Worm (Caenorhabditis elegans) whole organism, young adult: ENCODE data around the gene csn-6.

Experiments used
- B0019.2 ChIP-seq: fragments of 200-800 bp; sonication (Bioruptor generic); conservative IDR thresholded peaks from 2 replicates; pipeline ENCODE4 v1.3.6; 2022; ENCODE audit warnings: missing genetic modification reagents, missing genetic modification characterization, missing compliant biosample characterization
- C17E4.6 ChIP-seq: fragments of 200-800 bp; sonication (Bioruptor generic); IDR thresholded peaks from 2 replicates; pipeline ENCODE4 v1.3.6; 2022; ENCODE audit warnings: missing genetic modification reagents, missing genetic modification characterization, missing compliant biosample characterization
- F22D6.2 ChIP-seq: sonication (generic microtip); optimal IDR thresholded peaks from 2 replicates; lab custom pipeline; 2016; ENCODE audit warnings: mild to moderate bottlenecking, missing genetic modification characterization, missing compliant biosample characterization
- F33H1.4 ChIP-seq: fragments of 200-800 bp; sonication (Bioruptor generic); IDR thresholded peaks from 2 replicates; pipeline ENCODE4 v1.3.6; 2022; ENCODE audit warnings: missing genetic modification reagents, missing genetic modification characterization, missing compliant biosample characterization
- F52B5.7 ChIP-seq: sonication (generic microtip); optimal IDR thresholded peaks from 2 replicates; lab custom pipeline; 2016; ENCODE audit warnings: mild to moderate bottlenecking, missing genetic modification characterization, missing compliant biosample characterization
- F57A8.1 ChIP-seq: fragments of 200-800 bp; sonication (Bioruptor generic); optimal IDR thresholded peaks from 2 replicates; lab custom pipeline; 2018; ENCODE audit warnings: mild to moderate bottlenecking, missing genetic modification characterization, moderate library complexity, missing compliant biosample characterization
- K11D2.4 ChIP-seq: fragments of 200-800 bp; sonication (Bioruptor generic); IDR thresholded peaks from 2 replicates; pipeline ENCODE4 v1.3.6; 2022; ENCODE audit warnings: missing genetic modification reagents, missing genetic modification characterization, missing compliant biosample characterization
- T07F8.4 ChIP-seq: sonication (generic microtip); optimal IDR thresholded peaks from 2 replicates; lab custom pipeline; 2016; ENCODE audit warnings: mild to moderate bottlenecking, missing genetic modification characterization, moderate library complexity, missing compliant biosample characterization
- T26A5.8 ChIP-seq: sonication (generic microtip); optimal IDR thresholded peaks from 2 replicates; lab custom pipeline; 2016; ENCODE audit warnings: missing genetic modification characterization, missing compliant biosample characterization
- Y79H2A.3 ChIP-seq: fragments of 200-800 bp; sonication (Bioruptor generic); conservative IDR thresholded peaks from 2 replicates; pipeline ENCODE4 v1.3.6; 2022; ENCODE audit warnings: missing genetic modification reagents, missing genetic modification characterization, missing compliant biosample characterization
- Y95B8A.8 ChIP-seq: fragments of 200-800 bp; sonication (Bioruptor generic); IDR thresholded peaks from 2 replicates; pipeline ENCODE4 v1.3.6; 2022; ENCODE audit warnings: missing genetic modification reagents, missing genetic modification characterization, missing compliant biosample characterization
- aptf-2 ChIP-seq: fragments of 200-800 bp; sonication (Bioruptor generic); conservative IDR thresholded peaks from 2 replicates; pipeline ENCODE4 v1.3.6; 2022; ENCODE audit warnings: missing genetic modification reagents, missing genetic modification characterization, missing compliant biosample characterization
- atf-7 ChIP-seq: sonication (generic microtip); optimal IDR thresholded peaks from 2 replicates; lab custom pipeline; 2017; ENCODE audit warnings: mild to moderate bottlenecking, missing genetic modification characterization, missing compliant biosample characterization
- athp-1 ChIP-seq: sonication (generic microtip); optimal IDR thresholded peaks from 2 replicates; lab custom pipeline; 2017; ENCODE audit warnings: mild to moderate bottlenecking, missing genetic modification characterization, missing compliant biosample characterization
- attf-6 ChIP-seq: fragments of 200-800 bp; sonication (Bioruptor generic); IDR thresholded peaks from 2 replicates; pipeline ENCODE4 v1.3.6; 2022; ENCODE audit warnings: missing genetic modification reagents, missing genetic modification characterization, missing compliant biosample characterization
- bed-1 ChIP-seq: fragments of 200-800 bp; sonication (Bioruptor generic); IDR thresholded peaks from 2 replicates; pipeline ENCODE4 v1.3.6; 2022; ENCODE audit warnings: missing genetic modification reagents, missing genetic modification characterization, missing compliant biosample characterization
- bed-2 ChIP-seq: fragments of 200-800 bp; sonication (Bioruptor generic); IDR thresholded peaks from 2 replicates; pipeline ENCODE4 v1.3.6; 2022; ENCODE audit warnings: missing genetic modification reagents, missing genetic modification characterization, missing compliant biosample characterization
- cebp-1 ChIP-seq, 2 experiments: fragments of 200-800 bp in 1 of 2; sonication (Bioruptor generic) in 1 of 2; sonication (generic microtip) in 1 of 2; IDR thresholded peaks in 1 of 2; optimal IDR thresholded peaks in 1 of 2; 2 replicates each; pipeline versions ENCODE4 v1.3.6 to Lab custom; 2017 to 2022; ENCODE audit warnings: missing compliant biosample characterization in 2 of 2, missing genetic modification characterization in 2 of 2, mild to moderate bottlenecking in 1 of 2, missing genetic modification reagents in 1 of 2, moderate library complexity in 1 of 2
- ceh-100 ChIP-seq: fragments of 200-800 bp; sonication (Bioruptor generic); IDR thresholded peaks from 2 replicates; pipeline ENCODE4 v1.3.6; 2022; ENCODE audit warnings: missing genetic modification reagents, missing genetic modification characterization, missing compliant biosample characterization
- ceh-40 ChIP-seq: fragments of 200-800 bp; sonication (Bioruptor generic); IDR thresholded peaks from 2 replicates; pipeline ENCODE4 v1.3.6; 2022; ENCODE audit warnings: missing genetic modification characterization, missing compliant biosample characterization
- ceh-58 ChIP-seq: fragments of 200-800 bp; sonication (Bioruptor generic); IDR thresholded peaks from 2 replicates; pipeline ENCODE4 v1.3.6; 2022; ENCODE audit warnings: missing genetic modification characterization, missing compliant biosample characterization
- egl-18 ChIP-seq: fragments of 200-800 bp; sonication (Bioruptor generic); IDR thresholded peaks from 2 replicates; pipeline ENCODE4 v1.3.6; 2022; ENCODE audit warnings: missing genetic modification reagents, missing genetic modification characterization, missing compliant biosample characterization
- egl-44 ChIP-seq: fragments of 200-800 bp; sonication (Bioruptor generic); IDR thresholded peaks from 2 replicates; pipeline ENCODE4 v1.3.6; 2022; ENCODE audit warnings: missing genetic modification reagents, missing genetic modification characterization, missing compliant biosample characterization
- egrh-3 ChIP-seq: fragments of 200-800 bp; sonication (Bioruptor generic); IDR thresholded peaks from 2 replicates; pipeline ENCODE4 v1.3.6; 2022; ENCODE audit warnings: missing genetic modification reagents, missing genetic modification characterization, missing compliant biosample characterization
- ets-4 ChIP-seq: fragments of 200-800 bp; sonication (Bioruptor generic); optimal IDR thresholded peaks from 2 replicates; lab custom pipeline; 2018; ENCODE audit warnings: mild to moderate bottlenecking, missing genetic modification characterization, missing compliant biosample characterization
- gei-17 ChIP-seq: fragments of 200-800 bp; sonication (Bioruptor generic); optimal IDR thresholded peaks from 2 replicates; lab custom pipeline; 2018; ENCODE audit warnings: mild to moderate bottlenecking, missing genetic modification characterization, missing compliant biosample characterization
- him-1 ChIP-seq: sonication (generic microtip); optimal IDR thresholded peaks from 2 replicates; lab custom pipeline; 2016; ENCODE audit warnings: missing genotype, missing genetic modification reagents, missing genetic modification characterization, missing compliant biosample characterization
- hmg-20 ChIP-seq: fragments of 200-800 bp; sonication (Bioruptor generic); IDR thresholded peaks from 2 replicates; pipeline ENCODE4 v1.3.6; 2022; ENCODE audit warnings: missing genetic modification reagents, missing genetic modification characterization, missing compliant biosample characterization
- hrde-1 ChIP-seq: sonication (generic microtip); optimal IDR thresholded peaks from 2 replicates; lab custom pipeline; 2016; ENCODE audit warnings: missing genetic modification characterization, mild to moderate bottlenecking, missing compliant biosample characterization, moderate library complexity, missing genotype, missing genetic modification reagents, borderline replicate concordance
- let-526 ChIP-seq: fragments of 200-800 bp; sonication (Bioruptor generic); IDR thresholded peaks from 2 replicates; pipeline ENCODE4 v1.3.6; 2022; ENCODE audit warnings: missing genetic modification reagents, missing genetic modification characterization, missing compliant biosample characterization
- lin-35 ChIP-seq, 3 experiments: fragments of 150-350 bp in 2 of 3; sonication (generic microtip) in 1 of 3; optimal IDR thresholded peaks; 2 replicates each; lab custom pipeline; 2014 to 2018; ENCODE audit warnings: missing biosample characterization in 3 of 3, missing genetic modification characterization in 3 of 3, missing genetic modification reagents in 3 of 3
- lin-54 ChIP-seq: fragments of 200-800 bp; sonication (Bioruptor generic); optimal IDR thresholded peaks from 2 replicates; lab custom pipeline; 2018; ENCODE audit warnings: mild to moderate bottlenecking, missing genetic modification characterization, missing compliant biosample characterization
- lir-1 ChIP-seq: fragments of 200-800 bp; sonication (Bioruptor generic); conservative IDR thresholded peaks from 2 replicates; pipeline ENCODE4 v1.3.6; 2022; ENCODE audit warnings: missing genetic modification reagents, missing genetic modification characterization, missing compliant biosample characterization
- lsl-1 ChIP-seq: fragments of 200-800 bp; sonication (Bioruptor generic); optimal IDR thresholded peaks from 2 replicates; lab custom pipeline; 2018; ENCODE audit warnings: mild to moderate bottlenecking, missing genetic modification characterization, moderate library complexity, missing compliant biosample characterization
- madf-8 ChIP-seq: fragments of 200-800 bp; sonication (Bioruptor generic); conservative IDR thresholded peaks from 2 replicates; pipeline ENCODE4 v1.3.6; 2022; ENCODE audit warnings: missing genetic modification reagents, missing genetic modification characterization, missing compliant biosample characterization
- mcd-1 ChIP-seq: fragments of 200-800 bp; sonication (Bioruptor generic); IDR thresholded peaks from 2 replicates; pipeline ENCODE4 v1.3.6; 2022; ENCODE audit warnings: missing genetic modification reagents, missing genetic modification characterization, missing compliant biosample characterization
- mes-4 ChIP-seq: sonication (generic microtip); optimal IDR thresholded peaks from 2 replicates; lab custom pipeline; 2016; ENCODE audit warnings: missing genotype, missing genetic modification characterization, missing compliant biosample characterization
- mxl-1 ChIP-seq: sonication (generic microtip); optimal IDR thresholded peaks from 2 replicates; lab custom pipeline; 2016; ENCODE audit warnings: missing genetic modification characterization, missing compliant biosample characterization
- nfya-1 ChIP-seq: sonication (generic microtip); optimal IDR thresholded peaks from 2 replicates; lab custom pipeline; 2017; ENCODE audit warnings: antibody characterized with exemption, missing compliant biosample characterization, missing genetic modification characterization, borderline replicate concordance; ENCODE audit not compliant: insufficient read depth
- nfyb-1 ChIP-seq: fragments of 200-800 bp; sonication (Bioruptor generic); IDR thresholded peaks from 2 replicates; pipeline ENCODE4 v1.3.6; 2022; ENCODE audit warnings: missing genetic modification reagents, missing genetic modification characterization, missing compliant biosample characterization
- nhr-120 ChIP-seq: fragments of 200-800 bp; sonication (Bioruptor generic); IDR thresholded peaks from 2 replicates; pipeline ENCODE4 v1.3.6; 2022; ENCODE audit warnings: missing genetic modification characterization, missing compliant biosample characterization
- nhr-179 ChIP-seq: sonication (generic microtip); optimal IDR thresholded peaks from 2 replicates; lab custom pipeline; 2016; ENCODE audit warnings: mild to moderate bottlenecking, missing genetic modification characterization, missing compliant biosample characterization
- sdz-38 ChIP-seq: sonication (generic microtip); optimal IDR thresholded peaks from 2 replicates; lab custom pipeline; 2016; ENCODE audit warnings: missing genotype, missing genetic modification characterization, missing compliant biosample characterization
- snpc-1.3 ChIP-seq: sonication (generic microtip); optimal IDR thresholded peaks from 2 replicates; lab custom pipeline; 2017; ENCODE audit warnings: missing genetic modification characterization, mild to moderate bottlenecking, missing compliant biosample characterization, antibody characterized with exemption, moderate library complexity, missing genotype, missing genetic modification reagents; ENCODE audit not compliant: insufficient read depth
- tlf-1 ChIP-seq: fragments of 200-800 bp; sonication (Bioruptor generic); optimal IDR thresholded peaks from 2 replicates; lab custom pipeline; 2018; ENCODE audit warnings: mild to moderate bottlenecking, missing genetic modification characterization, missing compliant biosample characterization
- ztf-25 ChIP-seq: fragments of 200-800 bp; sonication (Bioruptor generic); IDR thresholded peaks from 2 replicates; pipeline ENCODE4 v1.3.6; 2022; ENCODE audit warnings: missing genetic modification reagents, missing genetic modification characterization, missing compliant biosample characterization
- ztf-26 ChIP-seq: sonication (generic microtip); optimal IDR thresholded peaks from 2 replicates; lab custom pipeline; 2017; ENCODE audit warnings: missing genetic modification characterization, missing compliant biosample characterization
- ztf-28 ChIP-seq: fragments of 200-800 bp; sonication (Bioruptor generic); IDR thresholded peaks from 2 replicates; pipeline ENCODE4 v1.3.6; 2022; ENCODE audit warnings: missing genetic modification reagents, missing genetic modification characterization, missing compliant biosample characterization

Gene csn-6

DNA sequence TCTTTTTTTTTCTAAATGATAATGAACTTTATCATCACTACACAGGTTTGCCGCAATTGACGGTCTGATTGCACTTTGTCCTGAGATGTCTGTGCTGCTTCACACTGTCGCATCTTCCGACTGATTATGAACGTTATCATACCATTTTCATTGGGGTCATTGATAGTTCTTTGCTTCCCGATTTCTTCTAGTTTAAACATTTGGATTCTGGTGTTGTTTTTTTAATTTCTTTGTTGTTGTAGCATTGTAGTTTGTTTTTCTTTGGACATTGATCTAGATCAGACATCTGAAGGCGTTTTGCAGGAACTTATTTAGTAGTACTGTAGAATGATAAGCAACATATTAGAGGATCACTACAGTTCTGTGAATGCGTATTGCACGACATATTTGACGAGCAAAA is 18.1 kb downstream of the csn-6 start (continued):
- TF ChIP-seq athp-1 (tag; lab: Kevin White, UChicago) (peak; percentile 61), nfyb-1 (GFP tag; lab: Robert Waterston, UW) (peak; percentile 82), Y95B8A.8 (GFP tag; lab: Robert Waterston, UW) (no peak), hmg-20 (no peak), let-526 (GFP tag; lab: Robert Waterston, UW) (0 out of 2 replicates have a peak, but pooled peaks have one; percentile 26), F33H1.4 (0 out of 2 replicates have a peak, but pooled peaks have one; percentile 14), B0019.2 (GFP tag; lab: Robert Waterston, UW) (no peak), aptf-2 (GFP tag; lab: Robert Waterston, UW) (no peak), lir-1 (no peak), tlf-1 (GFP tag; lab: Kevin White, UChicago) (peak; percentile 83), lin-54 (GFP tag; lab: Kevin White, UChicago) (peak; percentile 31), attf-6 (GFP tag; lab: Robert Waterston, UW) (no peak), F22D6.2 (tag; lab: Kevin White, UChicago) (no peak), lsl-1 (GFP tag; lab: Kevin White, UChicago) (no peak), ceh-40 (no peak), F52B5.7 (tag; lab: Kevin White, UChicago) (peak; percentile 34), ztf-25 (no peak), madf-8 (no peak), mcd-1 (GFP tag; lab: Robert Waterston, UW) (peak; percentile 46), sdz-38 (tag; lab: Kevin White, UChicago) (no peak), ceh-100 (GFP tag; lab: Robert Waterston, UW) (no peak), ceh-58 (GFP tag; lab: Robert Waterston, UW) (no peak), ztf-26 (tag; lab: Kevin White, UChicago) (peak; percentile 16), gei-17 (GFP tag; lab: Kevin White, UChicago) (no peak), nhr-179 (tag; lab: Kevin White, UChicago) (no peak), mes-4 (tag; lab: Kevin White, UChicago) (no peak), F57A8.1 (GFP tag; lab: Kevin White, UChicago) (no peak), mxl-1 (no peak), K11D2.4 (GFP tag; lab: Robert Waterston, UW) (peak; percentile 56; the same call in 1 of the 2 replicates), ets-4 (GFP tag; lab: Kevin White, UChicago) (peak; percentile 59), nhr-120 (no peak), egl-44 (GFP tag; lab: Robert Waterston, UW) (0 out of 2 replicates have a peak, but pooled peaks have one; percentile 49), lin-35 (GFP tag; optimal IDR thresholded peaks at IDR 0.05; lab: Kevin White, UChicago) (no peak), nfya-1 (tag; lab: Kevin White, UChicago) (no peak), cebp-1 (GFP tag; IDR thresholded peaks at IDR 0.05; lab: Robert Waterston, UW) (peak; percentile 67), cebp-1 (tag; optimal IDR thresholded peaks at IDR 0.05; lab: Kevin White, UChicago) (peak; percentile 74), atf-7 (peak; percentile 60), T26A5.8 (tag; lab: Kevin White, UChicago) (no peak), him-1 (peak; percentile 17), T07F8.4 (tag; lab: Kevin White, UChicago) (no peak), egl-18 (GFP tag; lab: Robert Waterston, UW) (no peak), bed-2 (no peak), ztf-28 (GFP tag; lab: Robert Waterston, UW) (no peak), hrde-1 (tag; lab: Kevin White, UChicago) (peak; percentile 36), Y79H2A.3 (GFP tag; lab: Robert Waterston, UW) (no peak), C17E4.6 (GFP tag; lab: Robert Waterston, UW) (no peak), snpc-1.3 (tag; lab: Kevin White, UChicago) (peak; percentile 3), egrh-3 (GFP tag; lab: Robert Waterston, UW) (no peak), bed-1 (GFP tag; lab: Robert Waterston, UW) (no peak)
